Fruit fly (Drosophila melanogaster) Kc167 (cell line): ENCODE measurements around the gene Zmynd10.

Source experiments
- Myc ChIP-seq: fragments of >200 bp; optimal IDR thresholded peaks from 2 replicates; lab custom pipeline; 2017; ENCODE audit warnings: missing external identifiers
- Sin3A ChIP-seq: fragments of >200 bp; optimal IDR thresholded peaks from 2 replicates; lab custom pipeline; 2018; ENCODE audit warnings: missing external identifiers

dm6 chr3L:13036706-13037457 is 10.6 kb upstream of the Zmynd10 start, which contains the start of gene Srrm1:
- no peak for TF ChIP-seq Sin3A (lab: Kevin White, UChicago)
- TF ChIP-seq Myc (lab: Kevin White, UChicago) = no peak
